Worm (Caenorhabditis elegans): ENCODE results near the gene F56D2.8.

F56D2.8 gene

DNA sequence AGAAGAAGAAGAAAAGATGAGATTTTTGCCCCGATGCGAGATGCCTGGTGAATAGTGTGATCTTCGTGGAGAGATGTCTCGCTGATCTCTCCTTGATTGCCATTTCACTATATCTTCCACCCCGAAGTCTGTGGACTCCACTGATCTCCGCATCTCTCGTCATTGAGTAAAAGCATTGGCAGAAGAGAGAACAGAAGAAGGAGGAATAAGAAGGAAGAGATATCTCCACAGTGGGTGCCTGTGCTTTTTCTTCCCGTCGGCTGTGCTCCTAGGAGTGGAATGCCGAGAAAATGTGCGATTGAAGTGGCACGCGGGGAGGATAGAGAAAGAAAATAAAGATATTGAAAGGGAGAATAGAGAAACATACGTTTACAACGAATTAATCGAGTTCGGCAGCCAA, 19.0 kb downstream of the F56D2.8 start:
- TF ChIP-seq hmbx-1 (tag; optimal IDR thresholded peaks at IDR 0.05) (no peak), ets-7 (tag; optimal IDR thresholded peaks at IDR 0.05) (no peak), flt-1 (GFP tag; IDR thresholded peaks at IDR 0.05) (no peak), tbx-11 (GFP tag; IDR thresholded peaks at IDR 0.05) (no peak), ceh-36 (tag; optimal IDR thresholded peaks at IDR 0.05) (no peak), tra-4 (tag; optimal IDR thresholded peaks at IDR 0.05) (no peak), hmg-4 (GFP tag; optimal IDR thresholded peaks at IDR 0.05) (no peak)

ce11 chrIII:5557246-5557819, 25.3 kb downstream of the F56D2.8 start, which contains the start of gene rpc-2:
Gene rpc-2, plus strand, starts transcription at chrIII:5557365.
- TF ChIP-seq ama-1 (optimal IDR thresholded peaks at IDR 0.05), result no peak
- TF ChIP-seq aly-1 (tag; optimal IDR thresholded peaks at IDR 0.05), result no peak
- TF ChIP-seq F13C5.2 (tag; optimal IDR thresholded peaks at IDR 0.05), result no peak
- no peak for TF ChIP-seq hmbx-1 (tag; optimal IDR thresholded peaks at IDR 0.05)
- TF ChIP-seq tra-4 (tag; optimal IDR thresholded peaks at IDR 0.05), result no peak
- TF ChIP-seq tbx-37 (GFP tag; conservative IDR thresholded peaks at IDR 0.05), result no peak
- TF ChIP-seq ceh-36 (tag; optimal IDR thresholded peaks at IDR 0.05), result no peak
- TF ChIP-seq sea-1 (GFP tag; conservative IDR thresholded peaks at IDR 0.05), result no peak
- TF ChIP-seq flt-1 (GFP tag; IDR thresholded peaks at IDR 0.05), result no peak
- no peak for TF ChIP-seq scrt-1 (GFP tag; IDR thresholded peaks at IDR 0.05)
- no peak for TF ChIP-seq tbx-11 (GFP tag; IDR thresholded peaks at IDR 0.05)
- TF ChIP-seq ets-7 (tag; optimal IDR thresholded peaks at IDR 0.05), result no peak
- no peak for TF ChIP-seq ceh-13 (GFP tag; optimal IDR thresholded peaks at IDR 0.05)
- no peak for TF ChIP-seq hnd-1 (tag; optimal IDR thresholded peaks at IDR 0.05)
- TF ChIP-seq pes-1 (GFP tag; IDR thresholded peaks at IDR 0.05), result no peak
- TF ChIP-seq hmg-4 (GFP tag; optimal IDR thresholded peaks at IDR 0.05), result no peak

DNA sequence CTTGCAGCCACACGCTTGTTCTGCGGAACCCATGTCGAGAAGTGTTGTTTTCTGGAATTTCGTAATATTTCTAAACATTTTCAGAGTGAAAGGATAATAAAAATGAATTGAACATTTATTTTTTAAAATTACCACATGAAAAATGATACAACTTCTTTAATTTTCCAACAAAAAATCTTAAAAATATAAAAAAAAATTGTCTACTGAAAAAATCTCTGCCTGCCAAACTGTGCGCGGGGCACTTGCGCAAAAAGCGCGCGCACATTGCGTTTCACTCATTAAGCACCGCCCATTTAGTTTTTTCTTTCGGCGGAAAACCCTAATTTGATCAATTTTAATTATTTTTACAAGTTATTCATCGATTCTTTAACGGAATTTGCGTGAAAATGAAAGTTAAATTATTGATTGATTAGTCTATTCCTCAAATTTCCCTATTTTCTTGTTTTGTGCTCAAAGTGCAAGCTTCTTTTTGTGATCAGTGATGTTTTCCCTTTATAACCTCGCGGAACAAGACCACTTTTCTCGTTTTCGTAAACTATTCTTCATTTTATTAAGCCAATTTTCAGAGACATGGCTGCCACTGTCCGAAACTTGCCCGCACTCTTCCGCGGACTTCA, 27.7 kb downstream of the F56D2.8 start, which contains the start of the genes nmad-1 and hach-1:
nmad-1 (minus strand) TSS at position 51 of the 617 bp plus-strand sequence.
hach-1 (plus strand) TSS at position 567 of the 617 bp plus-strand sequence.
- TF ChIP-seq F13C5.2 (tag; optimal IDR thresholded peaks at IDR 0.05), result peak; percentile 96
- TF ChIP-seq pes-1 (GFP tag; IDR thresholded peaks at IDR 0.05), result peak; percentile 94
- peak; percentile 75 for TF ChIP-seq ets-7 (tag; optimal IDR thresholded peaks at IDR 0.05)
- TF ChIP-seq ceh-36 (tag; optimal IDR thresholded peaks at IDR 0.05), result peak; percentile 91
- TF ChIP-seq sea-1 (GFP tag; conservative IDR thresholded peaks at IDR 0.05), result peak; percentile 91
- TF ChIP-seq tbx-37 (GFP tag; conservative IDR thresholded peaks at IDR 0.05), result peak; percentile 89
- TF ChIP-seq tra-4 (tag; optimal IDR thresholded peaks at IDR 0.05), result peak; percentile 77
- TF ChIP-seq B0310.2 (tag; optimal IDR thresholded peaks at IDR 0.05), result peak; percentile 84
- TF ChIP-seq hnd-1 (tag; optimal IDR thresholded peaks at IDR 0.05), result peak; percentile 78
- TF ChIP-seq flt-1 (GFP tag; IDR thresholded peaks at IDR 0.05), result peak; percentile 86
- TF ChIP-seq hmg-4 (GFP tag; optimal IDR thresholded peaks at IDR 0.05), result peak; percentile 89
- TF ChIP-seq aly-1 (tag; optimal IDR thresholded peaks at IDR 0.05), result peak; percentile 77
- TF ChIP-seq ama-1 (optimal IDR thresholded peaks at IDR 0.05), result no peak
- TF ChIP-seq scrt-1 (GFP tag; IDR thresholded peaks at IDR 0.05), result peak; percentile 93
- peak; percentile 94 for TF ChIP-seq tbx-11 (GFP tag; IDR thresholded peaks at IDR 0.05)
- TF ChIP-seq ceh-13 (GFP tag; optimal IDR thresholded peaks at IDR 0.05), result peak; percentile 91
- peak; percentile 60 for TF ChIP-seq hmbx-1 (tag; optimal IDR thresholded peaks at IDR 0.05)

ce11 chrIII:5553098-5553497, 29.6 kb downstream of the F56D2.8 start:
- no peak for TF ChIP-seq tbx-11 (GFP tag; IDR thresholded peaks at IDR 0.05)
- TF ChIP-seq scrt-1 (GFP tag; IDR thresholded peaks at IDR 0.05), result no peak
- TF ChIP-seq ama-1 (optimal IDR thresholded peaks at IDR 0.05), result no peak
- TF ChIP-seq F13C5.2 (tag; optimal IDR thresholded peaks at IDR 0.05), result no peak
- no peak for TF ChIP-seq flt-1 (GFP tag; IDR thresholded peaks at IDR 0.05)
- TF ChIP-seq B0310.2 (tag; optimal IDR thresholded peaks at IDR 0.05), result no peak
- no peak for TF ChIP-seq tbx-37 (GFP tag; conservative IDR thresholded peaks at IDR 0.05)
- TF ChIP-seq tra-4 (tag; optimal IDR thresholded peaks at IDR 0.05), result no peak
- no peak for TF ChIP-seq ets-7 (tag; optimal IDR thresholded peaks at IDR 0.05)
- TF ChIP-seq aly-1 (tag; optimal IDR thresholded peaks at IDR 0.05), result no peak
- TF ChIP-seq pes-1 (GFP tag; IDR thresholded peaks at IDR 0.05), result no peak
- no peak for TF ChIP-seq hmbx-1 (tag; optimal IDR thresholded peaks at IDR 0.05)
- TF ChIP-seq hmg-4 (GFP tag; optimal IDR thresholded peaks at IDR 0.05), result no peak
- TF ChIP-seq ceh-36 (tag; optimal IDR thresholded peaks at IDR 0.05), result no peak
- TF ChIP-seq ceh-13 (GFP tag; optimal IDR thresholded peaks at IDR 0.05), result no peak
- TF ChIP-seq hnd-1 (tag; optimal IDR thresholded peaks at IDR 0.05), result no peak
- TF ChIP-seq sea-1 (GFP tag; conservative IDR thresholded peaks at IDR 0.05), result no peak

ce11 chrIII:5552072-5552667, 30.5 kb downstream of the F56D2.8 start, which contains the start of gene F09F7.6:
Gene F09F7.6, minus strand, starts transcription at chrIII:5552135.
- no peak for TF ChIP-seq sea-1 (GFP tag; conservative IDR thresholded peaks at IDR 0.05)
- TF ChIP-seq scrt-1 (GFP tag; IDR thresholded peaks at IDR 0.05), result no peak

DNA sequence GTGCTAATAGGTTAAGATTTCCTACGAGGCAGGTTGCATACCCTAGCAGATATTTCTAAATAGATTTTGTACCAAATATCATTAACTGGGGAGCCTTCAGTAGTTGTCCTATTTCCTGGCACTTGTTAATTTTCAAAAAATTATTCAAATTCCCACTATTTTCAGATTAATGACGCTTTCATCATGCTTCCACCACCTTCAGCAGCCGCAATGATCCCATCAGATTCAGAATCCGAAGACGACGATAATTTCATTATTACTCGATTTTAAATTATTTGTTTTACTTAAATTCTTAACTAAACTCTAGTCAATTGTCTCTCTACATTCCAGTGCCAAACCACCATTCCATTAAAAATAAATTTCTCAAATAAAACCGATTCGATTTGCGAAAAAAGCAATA, 31.8 kb downstream of the F56D2.8 start:
- TF ChIP-seq scrt-1 (GFP tag; IDR thresholded peaks at IDR 0.05), result no peak
- no peak for TF ChIP-seq hmg-4 (GFP tag; optimal IDR thresholded peaks at IDR 0.05)
- TF ChIP-seq F13C5.2 (tag; optimal IDR thresholded peaks at IDR 0.05), result no peak
- no peak for TF ChIP-seq ceh-13 (GFP tag; optimal IDR thresholded peaks at IDR 0.05)
- TF ChIP-seq aly-1 (tag; optimal IDR thresholded peaks at IDR 0.05), result no peak
- no peak for TF ChIP-seq ama-1 (optimal IDR thresholded peaks at IDR 0.05)
- no peak for TF ChIP-seq tbx-37 (GFP tag; conservative IDR thresholded peaks at IDR 0.05)
- no peak for TF ChIP-seq ceh-36 (tag; optimal IDR thresholded peaks at IDR 0.05)
- TF ChIP-seq B0310.2 (tag; optimal IDR thresholded peaks at IDR 0.05), result no peak
- TF ChIP-seq sea-1 (GFP tag; conservative IDR thresholded peaks at IDR 0.05), result no peak
- TF ChIP-seq ets-7 (tag; optimal IDR thresholded peaks at IDR 0.05), result no peak
- no peak for TF ChIP-seq hnd-1 (tag; optimal IDR thresholded peaks at IDR 0.05)
- no peak for TF ChIP-seq pes-1 (GFP tag; IDR thresholded peaks at IDR 0.05)
- TF ChIP-seq tbx-11 (GFP tag; IDR thresholded peaks at IDR 0.05), result no peak

DNA sequence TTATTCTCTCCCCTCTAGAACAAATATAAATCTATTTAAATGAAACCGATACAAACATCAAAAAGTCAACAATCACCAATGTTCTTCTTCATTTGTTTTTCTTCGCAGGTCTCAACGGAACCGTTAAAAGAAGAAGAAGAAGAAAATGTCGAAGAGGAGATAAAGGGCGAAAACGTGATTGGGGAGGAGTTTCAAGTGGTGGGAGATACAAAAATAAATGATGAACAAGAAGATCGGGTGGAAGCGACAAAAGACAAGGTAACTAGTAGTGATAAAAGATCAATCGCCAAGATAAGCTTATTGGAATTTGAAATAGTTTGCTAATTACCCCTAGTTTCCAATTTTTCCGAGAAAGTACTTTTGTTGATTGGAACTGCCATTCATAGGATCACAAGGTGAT, 32.5 kb downstream of the F56D2.8 start:
- TF ChIP-seq ama-1 (optimal IDR thresholded peaks at IDR 0.05), result no peak
- no peak for TF ChIP-seq hmg-4 (GFP tag; optimal IDR thresholded peaks at IDR 0.05)
- TF ChIP-seq ceh-36 (tag; optimal IDR thresholded peaks at IDR 0.05), result no peak
- no peak for TF ChIP-seq scrt-1 (GFP tag; IDR thresholded peaks at IDR 0.05)
- no peak for TF ChIP-seq F13C5.2 (tag; optimal IDR thresholded peaks at IDR 0.05)
- no peak for TF ChIP-seq ets-7 (tag; optimal IDR thresholded peaks at IDR 0.05)
- TF ChIP-seq tbx-37 (GFP tag; conservative IDR thresholded peaks at IDR 0.05), result no peak
- no peak for TF ChIP-seq hnd-1 (tag; optimal IDR thresholded peaks at IDR 0.05)
- no peak for TF ChIP-seq B0310.2 (tag; optimal IDR thresholded peaks at IDR 0.05)
- TF ChIP-seq ceh-13 (GFP tag; optimal IDR thresholded peaks at IDR 0.05), result no peak
- no peak for TF ChIP-seq tbx-11 (GFP tag; IDR thresholded peaks at IDR 0.05)
- no peak for TF ChIP-seq pes-1 (GFP tag; IDR thresholded peaks at IDR 0.05)
- TF ChIP-seq aly-1 (tag; optimal IDR thresholded peaks at IDR 0.05), result no peak
- no peak for TF ChIP-seq sea-1 (GFP tag; conservative IDR thresholded peaks at IDR 0.05)

Data from whole organism, early embryonic.